Worm (Caenorhabditis elegans): ENCODE results near the gene F42H10.2.

F42H10.2 gene

DNA sequence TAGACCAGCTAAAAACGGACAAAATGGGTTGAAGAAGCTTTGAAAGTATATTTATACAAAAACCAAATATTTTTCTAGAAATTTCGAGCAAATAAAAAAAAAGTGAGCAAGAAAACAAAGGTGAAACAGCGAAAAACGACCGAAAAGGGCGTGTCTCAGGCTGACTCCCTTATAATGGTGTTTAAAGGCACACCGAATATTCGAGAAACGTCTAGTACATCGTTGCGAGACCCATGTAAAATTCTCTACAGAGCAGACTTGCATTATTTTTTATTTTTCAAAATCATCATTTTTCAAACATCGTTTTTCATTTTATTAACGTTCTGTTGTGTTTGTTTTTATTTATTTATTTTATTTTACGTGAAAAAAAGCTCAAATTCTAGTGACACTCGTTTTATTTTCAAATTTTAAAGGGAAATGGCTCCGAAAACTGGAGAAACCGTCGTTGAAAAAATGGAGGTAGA, 43.4 kb upstream of the F42H10.2 start, which contains the start of gene rpn-3 (continued):
- peak in 1 of 2 experiments; percentile 31 for TF ChIP-seq mdl-1 (tag; optimal IDR thresholded peaks at IDR 0.05)
- peak; percentile 99 for TF ChIP-seq unc-55 (GFP tag; optimal IDR thresholded peaks at IDR 0.05)
- peak; percentile 94 for TF ChIP-seq nhr-129 (tag; optimal IDR thresholded peaks at IDR 0.05)
- peak; percentile 89 for TF ChIP-seq blmp-1 (tag; optimal IDR thresholded peaks at IDR 0.05; ENCODE audit: insufficient read depth)
- TF ChIP-seq mab-5 (tag; optimal IDR thresholded peaks at IDR 0.05): peak; percentile 95
- peak; percentile 92 for TF ChIP-seq F13H6.1 (tag; optimal IDR thresholded peaks at IDR 0.05)
- TF ChIP-seq lsy-2 (tag; optimal IDR thresholded peaks at IDR 0.05): peak; percentile 93 to 97
- TF ChIP-seq elt-1 (tag; optimal IDR thresholded peaks at IDR 0.05): no peak
- TF ChIP-seq zag-1 (tag; optimal IDR thresholded peaks at IDR 0.05): peak; percentile 88
- TF ChIP-seq R02D3.7 (tag; optimal IDR thresholded peaks at IDR 0.05): peak; percentile 64
- peak; percentile 99 for TF ChIP-seq skn-1 (tag; optimal IDR thresholded peaks at IDR 0.05)
- TF ChIP-seq mbf-1 (tag; optimal IDR thresholded peaks at IDR 0.05): no peak
- no peak for TF ChIP-seq aly-2 (tag; optimal IDR thresholded peaks at IDR 0.05)
- TF ChIP-seq alr-1 (tag; optimal IDR thresholded peaks at IDR 0.05): no peak
- TF ChIP-seq fos-1 (tag; optimal IDR thresholded peaks at IDR 0.05): peak; percentile 98
- TF ChIP-seq crh-2 (tag; optimal IDR thresholded peaks at IDR 0.05): peak; percentile 99

DNA sequence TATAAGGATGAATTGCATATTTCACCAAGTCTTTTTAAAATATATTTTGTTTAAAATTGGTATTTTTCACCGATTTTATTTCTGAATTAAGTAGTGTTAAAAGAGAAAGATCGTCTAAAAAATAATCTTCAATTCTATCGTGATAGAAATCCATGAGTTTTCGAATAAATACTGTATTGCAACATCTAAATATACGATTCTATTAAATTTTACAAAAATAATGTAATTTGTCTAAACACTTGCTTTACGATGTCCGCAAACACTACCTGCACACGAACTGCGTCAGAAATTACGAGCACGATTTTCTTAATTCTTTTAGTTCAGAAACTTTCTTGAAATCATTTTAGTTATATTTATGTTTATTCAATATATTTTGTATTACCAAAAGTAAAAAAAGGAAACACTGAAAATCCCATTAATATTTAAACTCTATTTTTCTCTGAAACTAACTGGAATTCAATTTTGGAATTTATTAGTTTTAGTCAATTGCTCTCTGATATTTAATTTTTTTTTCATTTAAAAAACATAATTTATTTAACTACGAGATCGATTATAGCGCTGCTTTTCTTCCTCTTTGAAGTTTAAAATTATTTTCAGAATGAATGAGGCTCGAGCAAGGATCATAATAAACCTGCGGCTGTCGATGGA, 41.1 kb upstream of the F42H10.2 start, which contains the start of gene mrpl-32:
Gene mrpl-32, plus strand, starts transcription at position 598 of the 648 bp plus-strand sequence.
- peak; percentile 53 for TF ChIP-seq skn-1 (tag; optimal IDR thresholded peaks at IDR 0.05)
- TF ChIP-seq lsy-2 (tag; optimal IDR thresholded peaks at IDR 0.05): peak in 1 of 2 experiments; percentile 67
- no peak for TF ChIP-seq F13H6.1 (tag; optimal IDR thresholded peaks at IDR 0.05)
- TF ChIP-seq nhr-129 (tag; optimal IDR thresholded peaks at IDR 0.05): no peak
- peak; percentile 45 for TF ChIP-seq crh-2 (tag; optimal IDR thresholded peaks at IDR 0.05)
- no peak for TF ChIP-seq ceh-82 (tag; optimal IDR thresholded peaks at IDR 0.05)
- TF ChIP-seq mdl-1 (tag; optimal IDR thresholded peaks at IDR 0.05): no peak
- no peak for TF ChIP-seq elt-1 (tag; optimal IDR thresholded peaks at IDR 0.05)
- peak; percentile 39 for TF ChIP-seq sem-4 (tag; optimal IDR thresholded peaks at IDR 0.05)
- peak; percentile 25 for TF ChIP-seq nhr-12 (tag; optimal IDR thresholded peaks at IDR 0.05)
- peak; percentile 33 for TF ChIP-seq lin-13 (GFP tag; optimal IDR thresholded peaks at IDR 0.05)
- peak; percentile 39 for TF ChIP-seq C34F6.9 (tag; optimal IDR thresholded peaks at IDR 0.05)
- TF ChIP-seq aly-2 (tag; optimal IDR thresholded peaks at IDR 0.05): no peak
- peak; percentile 74 for TF ChIP-seq ztf-4 (tag; optimal IDR thresholded peaks at IDR 0.05)
- TF ChIP-seq elt-3 (tag; optimal IDR thresholded peaks at IDR 0.05): no peak
- peak; percentile 38 for TF ChIP-seq ama-1 (optimal IDR thresholded peaks at IDR 0.05)

DNA sequence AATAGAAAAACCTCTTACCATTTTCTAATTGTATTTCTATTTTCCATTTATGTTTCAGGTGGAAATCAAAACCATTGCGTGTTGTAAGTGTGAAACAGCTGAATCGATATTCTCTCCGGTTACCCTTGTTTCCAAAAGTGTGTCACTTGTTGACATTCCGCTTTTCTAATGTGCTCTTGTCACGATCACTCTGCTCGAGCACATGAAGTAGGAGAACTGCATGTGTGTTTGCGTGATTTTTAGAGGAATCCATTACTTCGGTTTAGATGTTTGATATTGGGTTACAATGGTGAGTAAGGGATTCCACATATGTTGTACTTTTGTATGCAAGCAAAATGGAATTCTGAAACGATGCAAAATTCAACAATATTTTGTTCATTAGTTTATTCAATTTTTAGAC, 39.9 kb upstream of the F42H10.2 start:
- TF ChIP-seq nhr-129 (tag; optimal IDR thresholded peaks at IDR 0.05): peak; percentile 24
- TF ChIP-seq unc-62 (GFP tag; optimal IDR thresholded peaks at IDR 0.05): no peak
- peak; percentile 73 for TF ChIP-seq ama-1 (optimal IDR thresholded peaks at IDR 0.05)

DNA sequence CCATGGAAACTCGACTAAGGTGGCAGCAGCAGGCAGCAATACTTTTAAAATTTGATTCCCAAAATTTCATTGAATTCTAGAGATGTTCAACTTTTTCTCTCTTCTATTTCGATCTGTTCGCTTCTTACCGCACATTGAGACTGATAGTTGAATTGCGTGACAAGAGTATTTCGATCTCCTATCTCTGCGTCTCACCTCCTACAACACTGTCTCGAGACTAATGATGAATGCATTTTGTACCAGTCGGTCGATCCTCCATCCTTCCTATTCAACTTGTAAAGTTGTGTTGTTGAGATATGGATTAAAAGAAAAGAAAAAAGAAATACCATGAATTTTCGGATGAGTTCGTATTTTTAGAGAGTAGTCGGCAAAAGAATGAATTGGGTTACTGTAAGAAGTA, 39.2 kb upstream of the F42H10.2 start:
- TF ChIP-seq egl-27 (tag; optimal IDR thresholded peaks at IDR 0.05) (no peak), unc-55 (GFP tag; optimal IDR thresholded peaks at IDR 0.05) (peak; percentile 8), ama-1 (optimal IDR thresholded peaks at IDR 0.05) (no peak)

DNA sequence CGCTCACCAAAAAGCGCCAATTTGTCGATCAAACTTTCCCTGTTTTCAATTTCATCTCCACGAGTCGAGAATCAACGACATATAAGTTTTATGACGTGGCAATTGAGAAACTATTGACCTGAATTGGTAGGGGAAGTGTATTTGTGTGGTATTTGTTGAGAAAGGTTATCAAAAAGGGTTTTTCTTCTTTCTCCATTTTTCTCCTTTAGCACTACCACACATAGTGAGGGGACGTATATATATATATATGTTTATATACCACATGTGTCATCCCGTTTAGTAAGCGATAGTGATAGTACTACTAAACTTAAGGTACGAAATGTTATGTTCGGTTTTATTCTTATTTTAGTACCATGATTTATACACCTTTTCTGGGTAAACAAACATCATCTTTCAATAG, 32.8 kb upstream of the F42H10.2 start:
- TF ChIP-seq R02D3.7 (tag; optimal IDR thresholded peaks at IDR 0.05) (no peak), mdl-1 (tag; optimal IDR thresholded peaks at IDR 0.05) (no peak), ceh-16 (tag; optimal IDR thresholded peaks at IDR 0.05) (no peak), zag-1 (tag; optimal IDR thresholded peaks at IDR 0.05) (no peak), blmp-1 (tag; optimal IDR thresholded peaks at IDR 0.05; ENCODE audit: insufficient read depth) (no peak), nhr-25 (tag; optimal IDR thresholded peaks at IDR 0.05) (no peak), nhr-11 (tag; optimal IDR thresholded peaks at IDR 0.05) (no peak), nhr-10 (tag; optimal IDR thresholded peaks at IDR 0.05) (no peak), nhr-21 (tag; optimal IDR thresholded peaks at IDR 0.05) (no peak), ceh-82 (tag; optimal IDR thresholded peaks at IDR 0.05) (no peak), nhr-23 (tag; optimal IDR thresholded peaks at IDR 0.05) (no peak), elt-3 (tag; optimal IDR thresholded peaks at IDR 0.05) (no peak), snpc-4 (tag; optimal IDR thresholded peaks at IDR 0.05) (no peak), unc-39 (tag; optimal IDR thresholded peaks at IDR 0.05) (no peak), ama-1 (optimal IDR thresholded peaks at IDR 0.05) (no peak), gmeb-1 (tag; optimal IDR thresholded peaks at IDR 0.05) (no peak), ztf-11 (tag; optimal IDR thresholded peaks at IDR 0.05) (no peak), nhr-237 (tag; optimal IDR thresholded peaks at IDR 0.05) (no peak), Y55F3AM.14 (GFP tag; optimal IDR thresholded peaks at IDR 0.05) (no peak), crh-2 (tag; optimal IDR thresholded peaks at IDR 0.05) (no peak)

All from whole organism, L2 larva.